Worm (Caenorhabditis elegans) whole organism, midembryonic: ENCODE measurements around the gene tsen-34.
"Not testable (repeated sequence)": the region's sequence is repeated elsewhere in the genome, so short reads cannot be mapped to it uniquely, and the experiment has no call there.

Source experiments
- T22C8.4 ChIP-seq: fragments of 200-800 bp; sonication (Bioruptor generic); IDR thresholded peaks from 2 replicates; pipeline ENCODE4 v1.3.6; 2022; ENCODE audit warnings: missing genetic modification characterization, missing compliant biosample characterization
- cog-1 ChIP-seq: sonication (generic microtip); optimal IDR thresholded peaks from 2 replicates; lab custom pipeline; 2016; ENCODE audit warnings: missing genetic modification characterization, missing compliant biosample characterization
- flt-1 ChIP-seq: fragments of 200-800 bp; sonication (Bioruptor generic); IDR thresholded peaks from 2 replicates; pipeline ENCODE4 v1.3.6; 2022; ENCODE audit warnings: missing genetic modification characterization, missing compliant biosample characterization
- med-1 ChIP-seq: sonication (generic microtip); optimal IDR thresholded peaks from 2 replicates; lab custom pipeline; 2017; ENCODE audit warnings: missing genetic modification characterization, mild to moderate bottlenecking, missing compliant biosample characterization, antibody characterized with exemption, missing genetic modification reagents; ENCODE audit not compliant: insufficient read depth
- ref-1 ChIP-seq: fragments of 200-800 bp; sonication (Bioruptor generic); conservative IDR thresholded peaks from 2 replicates; pipeline ENCODE4 v1.3.6; 2022; ENCODE audit warnings: missing genetic modification reagents, missing genetic modification characterization, missing compliant biosample characterization
- tab-1 ChIP-seq: fragments of 200-800 bp; sonication (Bioruptor generic); IDR thresholded peaks from 2 replicates; pipeline ENCODE4 v1.3.6; 2022; ENCODE audit warnings: missing genetic modification characterization, missing compliant biosample characterization
- ztf-23 ChIP-seq: fragments of 200-800 bp; sonication (Bioruptor generic); IDR thresholded peaks from 2 replicates; pipeline ENCODE4 v1.3.6; 2022; ENCODE audit warnings: missing genetic modification reagents, missing genetic modification characterization, missing compliant biosample characterization
- ztf-29 ChIP-seq: fragments of 200-800 bp; sonication (Bioruptor generic); IDR thresholded peaks from 2 replicates; pipeline ENCODE4 v1.3.6; 2022; ENCODE audit warnings: missing genetic modification reagents, missing genetic modification characterization, missing compliant biosample characterization

ce11 chrIV:4197167-4197566, 18.9 kb downstream of the tsen-34 start, which contains the start of gene cyp-25A6:
- TF ChIP-seq cog-1 (tag; lab: Kevin White, UChicago); T22C8.4; ztf-23 (GFP tag; lab: Robert Waterston, UW); ref-1 (GFP tag; lab: Robert Waterston, UW); ztf-29 (GFP tag; lab: Robert Waterston, UW); med-1 (GFP tag; lab: Kevin White, UChicago); tab-1 (GFP tag; lab: Robert Waterston, UW); flt-1: not testable (repeated sequence)
